Fruit fly (Drosophila melanogaster) whole organism, embryonic: ENCODE results near the gene CG32379.

Experiments used
- CG10366 ChIP-seq: fragments of 200-800 bp; sonication (Bioruptor generic); IDR thresholded peaks from 2 replicates; pipeline ENCODE4 v1.3.6; 2022; ENCODE audit warnings: missing biosample characterization, missing genetic modification characterization
- CG10431 ChIP-seq: fragments of 200-800 bp; sonication (Bioruptor generic); optimal IDR thresholded peaks from 3 replicates; lab custom pipeline; 2018; ENCODE audit warnings: missing biosample characterization, mild to moderate bottlenecking, missing genetic modification characterization
- CG11560 ChIP-seq: fragments of 200-800 bp; sonication (Bioruptor generic); IDR thresholded peaks from 3 replicates; pipeline ENCODE4 v1.3.6; 2022; ENCODE audit warnings: missing biosample characterization, missing genetic modification characterization
- CG12219 ChIP-seq: fragments of 200-800 bp; sonication (Bioruptor generic); optimal IDR thresholded peaks from 3 replicates; lab custom pipeline; 2018; ENCODE audit warnings: missing biosample characterization, mild to moderate bottlenecking, missing genetic modification characterization
- CG15269 ChIP-seq: fragments of 200-800 bp; sonication (Bioruptor generic); optimal IDR thresholded peaks from 2 replicates; lab custom pipeline; 2018; ENCODE audit warnings: missing biosample characterization, mild to moderate bottlenecking, missing genetic modification characterization, moderate library complexity
- CG1602 ChIP-seq: fragments of 200-800 bp; sonication (Bioruptor generic); optimal IDR thresholded peaks from 3 replicates; lab custom pipeline; 2016; ENCODE audit warnings: missing biosample characterization, missing genetic modification characterization
- CG1603 ChIP-seq: fragments of 200-800 bp; sonication (Bioruptor generic); optimal IDR thresholded peaks from 2 replicates; lab custom pipeline; 2019; ENCODE audit warnings: missing biosample characterization, mild to moderate bottlenecking, missing genetic modification characterization, moderate library complexity
- CG16813 ChIP-seq: fragments of 200-800 bp; sonication (Bioruptor generic); IDR thresholded peaks from 3 replicates; pipeline ENCODE4 v1.3.6; 2022; ENCODE audit warnings: missing biosample characterization, missing genetic modification characterization; ENCODE audit not compliant: partially characterized antibody
- CG17328 ChIP-seq: fragments of 200-800 bp; sonication (Bioruptor generic); IDR thresholded peaks from 2 replicates; pipeline ENCODE4 v1.3.6; 2022; ENCODE audit warnings: missing biosample characterization, missing genetic modification characterization
- CG17359 ChIP-seq: fragments of 200-800 bp; sonication (Bioruptor generic); optimal IDR thresholded peaks from 3 replicates; lab custom pipeline; 2018; ENCODE audit warnings: missing biosample characterization, mild to moderate bottlenecking, missing genetic modification characterization, moderate library complexity
- CG17361 ChIP-seq: fragments of 200-800 bp; sonication (Bioruptor generic); IDR thresholded peaks from 3 replicates; pipeline ENCODE4 v1.3.6; 2022; ENCODE audit warnings: missing biosample characterization, missing genetic modification characterization
- CG17802 ChIP-seq: fragments of 200-800 bp; sonication (Bioruptor generic); optimal IDR thresholded peaks from 2 replicates; lab custom pipeline; 2018; ENCODE audit warnings: missing biosample characterization, mild to moderate bottlenecking, missing genetic modification characterization, moderate library complexity
- CG17829 ChIP-seq: fragments of 200-800 bp; optimal IDR thresholded peaks from 2 replicates; lab custom pipeline; 2019; ENCODE audit warnings: missing biosample characterization, mild to moderate bottlenecking, missing genetic modification characterization, moderate library complexity
- CG2120 ChIP-seq: fragments of 200-800 bp; sonication (Bioruptor generic); optimal IDR thresholded peaks from 3 replicates; lab custom pipeline; 2016; ENCODE audit warnings: missing biosample characterization, missing genetic modification characterization
- CG3065 ChIP-seq: fragments of 200-800 bp; sonication (Bioruptor generic); optimal IDR thresholded peaks from 2 replicates; lab custom pipeline; 2016; ENCODE audit warnings: missing biosample characterization, missing genetic modification characterization
- CG32767 ChIP-seq: fragments of 200-800 bp; sonication (Bioruptor generic); IDR thresholded peaks from 2 replicates; pipeline ENCODE4 v1.3.6; 2022; ENCODE audit warnings: missing biosample characterization, missing genetic modification characterization
- CG33213 ChIP-seq: fragments of 200-800 bp; sonication (Bioruptor generic); optimal IDR thresholded peaks from 3 replicates; lab custom pipeline; 2016; ENCODE audit warnings: missing biosample characterization, missing genetic modification characterization
- CG34422 ChIP-seq: fragments of 200-800 bp; sonication (Bioruptor generic); IDR thresholded peaks from 3 replicates; pipeline ENCODE4 v1.3.6; 2022; ENCODE audit warnings: missing biosample characterization, missing genetic modification characterization
- CG6791 ChIP-seq: fragments of 200-800 bp; sonication (Bioruptor generic); IDR thresholded peaks from 3 replicates; pipeline ENCODE4 v1.3.6; 2022; ENCODE audit warnings: missing biosample characterization, missing genetic modification characterization; ENCODE audit not compliant: partially characterized antibody
- CG8924 ChIP-seq: fragments of 200-800 bp; optimal IDR thresholded peaks from 3 replicates; lab custom pipeline; 2019; ENCODE audit warnings: missing biosample characterization, mild to moderate bottlenecking, missing genetic modification characterization, moderate library complexity
- CG9609 ChIP-seq: fragments of 200-800 bp; sonication (Bioruptor generic); optimal IDR thresholded peaks from 3 replicates; lab custom pipeline; 2016; ENCODE audit warnings: missing biosample characterization, missing genetic modification characterization
- Dll ChIP-seq: fragments of 200-800 bp; sonication (Bioruptor generic); IDR thresholded peaks from 4 replicates; pipeline ENCODE4 v1.3.6; 2022; ENCODE audit warnings: missing biosample characterization, missing genetic modification characterization; ENCODE audit not compliant: partially characterized antibody
- Fer3 ChIP-seq: fragments of 200-800 bp; sonication (Bioruptor generic); optimal IDR thresholded peaks from 2 replicates; lab custom pipeline; 2018; ENCODE audit warnings: missing biosample characterization, mild to moderate bottlenecking, missing genetic modification characterization, moderate library complexity
- Hr3 ChIP-seq: fragments of 200-800 bp; sonication (Bioruptor generic); optimal IDR thresholded peaks from 3 replicates; lab custom pipeline; 2016; ENCODE audit warnings: missing biosample characterization, missing genetic modification characterization
- Hr39 ChIP-seq: fragments of >200 bp; optimal IDR thresholded peaks from 2 replicates; lab custom pipeline; 2017
- ap ChIP-seq: fragments of 200-800 bp; sonication (Bioruptor generic); IDR thresholded peaks from 2 replicates; pipeline ENCODE4 v1.3.6; 2022; ENCODE audit warnings: missing biosample characterization, missing genetic modification characterization
- btn ChIP-seq: fragments of 200-800 bp; sonication (Bioruptor generic); optimal IDR thresholded peaks from 2 replicates; lab custom pipeline; 2016; ENCODE audit warnings: missing biosample characterization, missing genetic modification characterization
- chn ChIP-seq: fragments of 200-800 bp; sonication (Bioruptor generic); optimal IDR thresholded peaks from 2 replicates; lab custom pipeline; 2016; ENCODE audit warnings: missing biosample characterization, missing genetic modification characterization
- dati ChIP-seq: fragments of 200-800 bp; sonication (Bioruptor generic); IDR thresholded peaks from 2 replicates; pipeline ENCODE4 v1.3.6; 2022; ENCODE audit warnings: missing biosample characterization, missing genetic modification characterization
- esg ChIP-seq: fragments of 200-800 bp; sonication (Bioruptor generic); conservative IDR thresholded peaks from 2 replicates; pipeline ENCODE4 v1.3.6; 2022; ENCODE audit warnings: missing biosample characterization, missing genetic modification characterization
- eve ChIP-seq, 2 experiments: fragments of >200 bp; optimal IDR thresholded peaks; 2 replicates each; lab custom pipeline; 2017; ENCODE audit warnings: missing biosample characterization in 2 of 2, missing genetic modification characterization in 2 of 2
- ewg ChIP-seq: fragments of 200-800 bp; sonication (Bioruptor generic); optimal IDR thresholded peaks from 3 replicates; lab custom pipeline; 2017; ENCODE audit warnings: mild to moderate bottlenecking, missing biosample characterization, missing genetic modification reagents, missing genetic modification characterization
- fd102C ChIP-seq: fragments of 200-800 bp; sonication (Bioruptor generic); optimal IDR thresholded peaks from 2 replicates; lab custom pipeline; 2018; ENCODE audit warnings: missing biosample characterization, mild to moderate bottlenecking, missing genetic modification characterization, moderate library complexity
- hth ChIP-seq: fragments of >200 bp; optimal IDR thresholded peaks from 2 replicates; lab custom pipeline; 2017; ENCODE audit warnings: inconsistent platforms
- insv ChIP-seq, 2 experiments: fragments of 200-800 bp; sonication (Bioruptor generic); optimal IDR thresholded peaks; 3 replicates each; lab custom pipeline; 2016 to 2018; ENCODE audit warnings: missing biosample characterization in 2 of 2, missing genetic modification characterization in 2 of 2
- lbe ChIP-seq: fragments of 200-800 bp; sonication (Bioruptor generic); optimal IDR thresholded peaks from 2 replicates; lab custom pipeline; 2016; ENCODE audit warnings: missing biosample characterization, mild to moderate bottlenecking, missing genetic modification characterization
- lov ChIP-seq, 2 experiments: fragments of 200-800 bp in 1 of 2; fragments of >200 bp in 1 of 2; sonication (Bioruptor generic) in 1 of 2; IDR thresholded peaks in 1 of 2; optimal IDR thresholded peaks in 1 of 2; 2 replicates in 1 of 2; 3 replicates in 1 of 2; pipeline versions ENCODE4 v1.3.6 to Lab custom; 2017 to 2022; ENCODE audit warnings: missing biosample characterization in 1 of 2, missing genetic modification characterization in 1 of 2
- luna ChIP-seq: fragments of 200-800 bp; sonication (Bioruptor generic); optimal IDR thresholded peaks from 2 replicates; lab custom pipeline; 2016; ENCODE audit warnings: missing biosample characterization, missing genetic modification characterization
- maf-S ChIP-seq: fragments of 200-800 bp; sonication (Bioruptor generic); optimal IDR thresholded peaks from 2 replicates; lab custom pipeline; 2016; ENCODE audit warnings: missing biosample characterization, missing genetic modification characterization
- nau ChIP-seq: fragments of 200-800 bp; sonication (Bioruptor generic); optimal IDR thresholded peaks from 3 replicates; lab custom pipeline; 2017; ENCODE audit warnings: missing biosample characterization, mild to moderate bottlenecking, missing genetic modification characterization, missing genetic modification reagents
- onecut ChIP-seq: fragments of 200-800 bp; sonication (Bioruptor generic); IDR thresholded peaks from 2 replicates; pipeline ENCODE4 v1.3.6; 2022; ENCODE audit warnings: missing biosample characterization, missing genetic modification characterization
- pb ChIP-seq: fragments of 200-800 bp; sonication (Bioruptor generic); optimal IDR thresholded peaks from 3 replicates; lab custom pipeline; 2016; ENCODE audit warnings: missing biosample characterization, missing genetic modification characterization
- phol ChIP-seq: fragments of 200-800 bp; sonication (Bioruptor generic); optimal IDR thresholded peaks from 3 replicates; lab custom pipeline; 2018; ENCODE audit warnings: missing biosample characterization, mild to moderate bottlenecking, missing genetic modification characterization, moderate library complexity
- pita ChIP-seq: fragments of 200-800 bp; sonication (Bioruptor generic); optimal IDR thresholded peaks from 2 replicates; lab custom pipeline; 2017; ENCODE audit warnings: missing biosample characterization, mild to moderate bottlenecking, missing genetic modification characterization
- run ChIP-seq: fragments of 200-800 bp; sonication (Bioruptor generic); optimal IDR thresholded peaks from 3 replicates; lab custom pipeline; 2018; ENCODE audit warnings: missing biosample characterization, mild to moderate bottlenecking, missing genetic modification characterization
- so ChIP-seq: fragments of 200-800 bp; sonication (Bioruptor generic); IDR thresholded peaks from 3 replicates; pipeline ENCODE4 v1.3.6; 2022; ENCODE audit warnings: missing biosample characterization, missing genetic modification characterization
- stwl ChIP-seq: fragments of 200-800 bp; sonication (Bioruptor generic); optimal IDR thresholded peaks from 3 replicates; lab custom pipeline; 2018; ENCODE audit warnings: missing biosample characterization, mild to moderate bottlenecking, missing genetic modification characterization, moderate library complexity
- trh ChIP-seq: fragments of 200-800 bp; sonication (Bioruptor generic); optimal IDR thresholded peaks from 2 replicates; lab custom pipeline; 2016; ENCODE audit warnings: missing biosample characterization, missing genetic modification characterization
- unc-4 ChIP-seq: fragments of 200-800 bp; sonication (Bioruptor generic); IDR thresholded peaks from 2 replicates; pipeline ENCODE4 v1.3.6; 2022; ENCODE audit warnings: missing biosample characterization, missing genetic modification characterization; ENCODE audit not compliant: partially characterized antibody
- wek ChIP-seq: fragments of 200-800 bp; sonication (Bioruptor generic); optimal IDR thresholded peaks from 3 replicates; lab custom pipeline; 2018; ENCODE audit warnings: missing biosample characterization, mild to moderate bottlenecking, missing genetic modification characterization, moderate library complexity
- yki ChIP-seq: fragments of >200 bp; optimal IDR thresholded peaks from 3 replicates; lab custom pipeline; 2018

Gene CG32379

dm6 chr3L:7433325-7433827 is 37.2 kb downstream of the CG32379 start:
- no peak for TF ChIP-seq CG17829 (tag; lab: Kevin White, UChicago)
- TF ChIP-seq wek (GFP tag; lab: Kevin White, UChicago) = no peak
- TF ChIP-seq nau (GFP tag; lab: Kevin White, UChicago) = no peak
- no peak for TF ChIP-seq Hr3 (GFP tag; lab: Kevin White, UChicago)
- TF ChIP-seq CG16813 = no peak
- peak; percentile 30 for TF ChIP-seq CG1603
- no peak for TF ChIP-seq lbe (GFP tag; lab: Kevin White, UChicago)
- TF ChIP-seq CG12219 = no peak
- no peak for TF ChIP-seq CG1602 (GFP tag; lab: Kevin White, UChicago)
- TF ChIP-seq CG10431 (GFP tag; lab: Kevin White, UChicago) = no peak
- no peak for TF ChIP-seq ewg (GFP tag; lab: Kevin White, UChicago)
- no peak for TF ChIP-seq eve (GFP tag; optimal IDR thresholded peaks at IDR 0.05; lab: Kevin White, UChicago)
- TF ChIP-seq CG32767 (GFP tag; lab: Robert Waterston, UW) = no peak
- no peak for TF ChIP-seq stwl
- no peak for TF ChIP-seq CG17802 (tag; lab: Kevin White, UChicago)
- TF ChIP-seq onecut (GFP tag; lab: Robert Waterston, UW) = no peak
- TF ChIP-seq CG17359 (tag; lab: Kevin White, UChicago) = peak; percentile 10
- no peak for TF ChIP-seq trh (GFP tag; lab: Kevin White, UChicago)
- TF ChIP-seq esg = peak; percentile 36; the same call in 1 of the 2 replicates
- TF ChIP-seq fd102C (GFP tag; lab: Kevin White, UChicago) = no peak
- no peak for TF ChIP-seq maf-S (GFP tag; lab: Kevin White, UChicago)
- TF ChIP-seq yki = no peak
- no peak for TF ChIP-seq so
- TF ChIP-seq CG34422 (GFP tag; lab: Robert Waterston, UW) = 0 out of 3 replicates have a peak, but pooled peaks have one; percentile 11
- no peak for TF ChIP-seq Dll (GFP tag; lab: Robert Waterston, UW)
- TF ChIP-seq ap = no peak
- TF ChIP-seq CG15269 = peak; percentile 27
- no peak for TF ChIP-seq CG11560
- no peak for TF ChIP-seq chn (GFP tag; lab: Kevin White, UChicago)
- TF ChIP-seq btn (GFP tag; lab: Kevin White, UChicago) = no peak
- TF ChIP-seq pita (GFP tag; lab: Kevin White, UChicago) = no peak
- no peak for TF ChIP-seq unc-4 (GFP tag; lab: Robert Waterston, UW)
- no peak for TF ChIP-seq pb (GFP tag; lab: Kevin White, UChicago)
- TF ChIP-seq CG3065 = no peak
- TF ChIP-seq CG10366 = peak; percentile 24; the same call in 1 of the 2 replicates
- TF ChIP-seq CG9609 (GFP tag; lab: Kevin White, UChicago) = no peak
- TF ChIP-seq CG8924 = no peak
- TF ChIP-seq phol (tag; lab: Kevin White, UChicago) = peak; percentile 52
- TF ChIP-seq hth (lab: Kevin White, UChicago) = no peak
- TF ChIP-seq dati (GFP tag; lab: Robert Waterston, UW) = no peak
- TF ChIP-seq CG6791 (GFP tag; lab: Robert Waterston, UW) = peak; percentile 10; the same call in 1 of the 3 replicates
- TF ChIP-seq Fer3 (tag; lab: Kevin White, UChicago) = peak; percentile 3
- no peak for TF ChIP-seq luna (GFP tag; lab: Kevin White, UChicago)
- TF ChIP-seq CG33213 = no peak
- TF ChIP-seq run (tag; lab: Kevin White, UChicago) = no peak
- peak; percentile 20; the same call in 1 of the 2 replicates for TF ChIP-seq CG17328 (GFP tag; lab: Robert Waterston, UW)
- TF ChIP-seq insv (GFP tag; optimal IDR thresholded peaks at IDR 0.05; lab: Kevin White, UChicago) = no peak
- no peak for TF ChIP-seq CG2120
- TF ChIP-seq lov (optimal IDR thresholded peaks at IDR 0.05; lab: Kevin White, UChicago) = no peak
- no peak for TF ChIP-seq lov (GFP tag; IDR thresholded peaks at IDR 0.05; lab: Robert Waterston, UW)
- no peak for TF ChIP-seq Hr39 (lab: Kevin White, UChicago)
- peak; percentile 28; the same call in 1 of the 3 replicates for TF ChIP-seq CG17361 (GFP tag; lab: Robert Waterston, UW)
